Worm (Caenorhabditis elegans): ENCODE data around the gene slt-1.

- TF ChIP-seq unc-130 (GFP tag; optimal IDR thresholded peaks at IDR 0.05) = no peak
- peak; percentile 26 for TF ChIP-seq snpc-4 (tag; optimal IDR thresholded peaks at IDR 0.05)
- no peak for TF ChIP-seq ceh-32 (tag; optimal IDR thresholded peaks at IDR 0.05; ENCODE audit: poor library complexity)
Measured at ce11 chrX:14637445-14637844, 36.7 kb upstream of the slt-1 start.

Data from whole organism, L4 larva.